Fruit fly (Drosophila melanogaster) ovary, adult (tissue): ENCODE measurements around the gene mtm.

Experiments used
- CG17801 ChIP-seq: fragments of 200-800 bp; optimal IDR thresholded peaks from 2 replicates; lab custom pipeline; 2019; ENCODE audit warnings: missing biosample characterization, mild to moderate bottlenecking, missing genetic modification characterization, moderate library complexity; ENCODE audit not compliant: partially characterized antibody

mtm gene

dm6 chr2L:6037830-6038229 lies 1.0 kb upstream of the mtm start, which contains the start of the genes CG9117 and CG31643:
Gene CG9117, minus strand, starts transcription at chr2L:6037902.
Gene CG31643, plus strand, starts transcription at chr2L:6038117.
- peak; percentile 70 for TF ChIP-seq CG17801

- no peak for TF ChIP-seq CG17801
Observed at dm6 chr2L:6035155-6035554, 1.7 kb downstream of the mtm start.

- TF ChIP-seq CG17801 = no peak
Observed at dm6 chr2L:6034344-6034743, 2.5 kb downstream of the mtm start, which contains the start of gene CG9109. Gene CG9109, minus strand, starts transcription at chr2L:6034423.

DNA sequence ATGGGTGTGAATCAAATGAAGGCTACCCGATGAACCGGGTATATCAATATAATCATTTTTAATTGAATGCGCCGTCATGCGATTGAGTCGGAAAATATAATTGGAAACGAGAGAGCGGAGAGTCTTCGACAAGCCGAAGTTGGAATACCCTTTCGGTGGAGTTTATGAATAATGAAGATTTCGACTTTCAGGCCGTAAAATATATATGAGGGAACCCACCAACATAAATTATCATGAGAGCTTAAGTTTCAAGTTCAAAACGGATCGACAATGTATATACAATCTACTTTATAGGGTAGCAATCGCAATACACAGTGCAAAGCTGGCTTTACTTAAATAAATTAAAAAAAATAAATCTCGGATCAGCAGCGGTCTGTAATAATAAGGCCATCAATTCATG lies 5.0 kb downstream of the mtm start:
- TF ChIP-seq CG17801 = no peak

dm6 chr2L:6028712-6029111 lies 8.1 kb downstream of the mtm start:
- TF ChIP-seq CG17801 = no peak

- no peak for TF ChIP-seq CG17801
Observed at dm6 chr2L:6024345-6024907, 12.4 kb downstream of the mtm start, which contains the start of gene CG9107. Gene CG9107, minus strand, starts transcription at chr2L:6024539.

DNA sequence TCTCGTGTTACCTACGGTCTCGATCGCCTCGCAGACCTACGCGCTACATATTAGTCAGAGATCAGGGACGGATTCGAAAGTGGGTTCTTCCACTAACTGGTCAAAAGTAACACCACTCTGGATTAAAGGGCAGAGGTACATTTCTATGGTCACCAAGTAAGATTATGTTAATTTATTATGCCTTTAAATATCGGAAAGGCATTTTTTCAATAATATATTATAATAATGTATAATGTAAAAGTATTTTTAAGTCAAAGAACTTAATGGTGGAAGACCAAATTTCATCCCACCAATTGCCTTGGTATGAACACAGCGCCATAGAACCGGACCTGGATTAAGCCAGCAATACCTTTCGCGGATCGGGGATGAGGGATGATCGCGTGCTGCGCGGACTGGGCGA lies 14.0 kb downstream of the mtm start:
- no peak for TF ChIP-seq CG17801

- TF ChIP-seq CG17801 = no peak
Observed at dm6 chr2L:6020535-6020934, 16.3 kb downstream of the mtm start, which contains the start of gene CG13996. Gene CG13996, plus strand, starts transcription at chr2L:6020835.

- TF ChIP-seq CG17801 = no peak
Observed at dm6 chr2L:6019352-6020131, 17.3 kb downstream of the mtm start, which contains the start of gene H2.0. Gene H2.0, minus strand, starts transcription at chr2L:6019402.

dm6 chr2L:6013071-6013417 lies 23.8 kb downstream of the mtm start:
- TF ChIP-seq CG17801 = no peak

- TF ChIP-seq CG17801 = peak; percentile 68
Observed at dm6 chr2L:6012303-6013070, 24.3 kb downstream of the mtm start, which contains the start of gene CG9098. Gene CG9098, minus strand, starts transcription at chr2L:6012338.

DNA sequence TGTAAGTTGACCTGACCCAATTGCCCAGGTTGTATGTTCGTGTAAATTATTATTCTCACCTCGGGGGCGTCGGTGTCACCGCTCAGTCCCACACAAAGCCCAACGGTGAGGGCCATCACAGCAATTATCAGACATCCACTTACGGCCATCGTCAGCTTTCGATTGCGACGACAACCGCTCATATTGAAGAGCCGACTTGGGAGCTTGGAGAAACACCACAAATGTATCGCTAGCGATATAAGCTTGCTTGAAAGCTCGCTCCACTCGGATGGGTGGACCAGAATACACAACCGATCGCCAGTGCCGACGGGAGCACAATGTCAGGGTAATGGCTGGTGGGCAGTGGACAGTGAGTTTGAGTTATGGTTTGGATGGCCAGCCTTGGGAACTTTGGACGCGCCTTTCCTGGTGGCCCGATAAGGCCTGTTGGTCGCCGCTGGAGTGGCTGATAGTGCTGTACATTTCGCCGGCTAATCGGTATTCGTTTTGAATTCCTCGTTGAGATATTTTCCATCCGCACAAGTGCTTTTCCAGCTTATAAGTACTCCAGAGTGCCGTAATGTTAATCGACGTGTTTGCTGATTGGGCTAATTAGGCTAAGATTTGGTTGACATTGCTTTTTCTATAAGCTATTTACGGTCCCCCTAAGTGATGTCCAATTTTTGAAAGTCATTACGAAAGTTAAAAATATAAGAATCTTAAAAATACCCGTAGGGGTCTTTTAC lies 30.1 kb downstream of the mtm start, which contains the start of gene Gal:
TSS of gene Gal (minus strand) at position 320 of the 725 bp plus-strand sequence.
- no peak for TF ChIP-seq CG17801

dm6 chr2L:6000065-6000464 lies 36.8 kb downstream of the mtm start, which contains the start of gene Tsp26A:
Gene Tsp26A, plus strand, starts transcription at chr2L:6000228.
- no peak for TF ChIP-seq CG17801

DNA sequence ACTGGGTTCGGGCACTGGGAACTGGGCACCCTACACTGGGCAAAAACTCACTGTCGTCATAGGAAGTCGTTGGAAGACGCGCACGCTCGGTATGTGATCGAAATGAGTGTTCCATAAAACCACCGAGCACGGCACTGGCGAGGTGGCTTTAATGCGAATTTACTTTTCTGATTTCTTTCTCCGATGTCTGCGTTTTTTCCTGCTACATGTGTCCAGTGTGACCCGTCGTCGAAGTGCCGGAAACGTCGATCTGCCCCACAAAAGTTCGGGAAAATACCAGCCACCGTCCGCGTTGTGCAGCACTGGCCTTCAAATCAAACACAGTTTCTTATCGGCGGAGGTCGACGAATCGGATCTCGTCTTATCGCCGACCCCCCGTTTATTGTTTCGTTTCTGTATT lies 37.6 kb downstream of the mtm start, which contains the start of gene Kdm5:
TSS of gene Kdm5 (minus strand) at position 255 of the 400 bp plus-strand sequence.
- TF ChIP-seq CG17801 = peak; percentile 22

DNA sequence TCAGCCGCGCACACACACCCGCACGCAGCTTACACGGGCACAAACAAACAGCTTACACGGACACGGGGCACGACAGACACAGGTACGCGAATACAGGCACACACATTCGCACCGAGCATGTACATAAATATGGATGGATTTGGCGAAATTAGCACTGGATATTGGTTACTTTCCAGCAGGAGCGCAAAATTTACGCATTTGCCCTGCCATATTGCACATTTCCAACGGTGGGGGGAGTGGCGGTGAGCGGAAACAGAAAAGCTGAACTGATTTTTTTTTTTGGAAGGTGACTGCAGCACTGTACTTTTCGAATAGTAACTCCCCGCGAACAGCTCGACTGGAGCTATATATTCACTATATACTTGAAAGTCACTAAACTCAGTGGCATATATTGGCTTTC lies 38.4 kb downstream of the mtm start:
- TF ChIP-seq CG17801 = no peak

DNA sequence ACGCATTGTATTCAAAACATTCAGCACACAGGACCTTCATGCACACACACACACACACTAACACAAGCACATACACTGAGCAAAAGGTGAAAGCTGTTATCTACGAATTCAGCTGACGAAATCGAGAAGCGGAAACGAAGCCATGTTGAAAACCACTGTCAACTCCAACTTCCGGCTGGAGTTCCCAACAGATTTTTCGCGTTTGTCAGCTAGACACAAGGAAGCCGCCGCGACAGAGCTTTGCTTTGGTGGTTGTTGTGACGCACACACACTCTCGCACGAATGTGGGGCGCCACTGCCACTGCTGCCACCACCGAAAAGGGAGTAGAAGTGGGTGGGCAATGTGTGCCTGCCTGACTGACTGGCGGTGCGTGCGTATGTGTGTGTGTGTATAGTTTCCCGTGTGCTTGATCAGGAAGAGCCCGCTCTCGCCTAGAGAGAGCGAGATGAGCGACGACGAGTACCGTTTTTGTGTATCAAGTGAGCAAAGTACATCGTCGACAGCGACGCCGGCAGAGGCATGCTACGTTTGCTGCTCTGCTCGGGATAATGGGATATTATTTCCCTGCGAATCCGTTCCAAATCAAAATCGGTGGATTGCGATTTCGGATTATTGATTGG lies 39.1 kb downstream of the mtm start:
- no peak for TF ChIP-seq CG17801
